Fruit fly (Drosophila melanogaster) whole organism, wandering third instar larva: ENCODE results near the gene RpLP0.

Source experiments
- Abd-B ChIP-seq: fragments of >200 bp; optimal IDR thresholded peaks from 2 replicates; lab custom pipeline; 2017; ENCODE audit warnings: missing biosample characterization, missing genetic modification characterization
- CG32264 ChIP-seq: fragments of 200-800 bp; sonication (Bioruptor generic); optimal IDR thresholded peaks from 2 replicates; lab custom pipeline; 2016; ENCODE audit warnings: missing biosample characterization, missing genetic modification characterization
- CG9705 ChIP-seq: fragments of 200-800 bp; sonication (Bioruptor generic); optimal IDR thresholded peaks from 2 replicates; lab custom pipeline; 2018; ENCODE audit warnings: missing biosample characterization, mild to moderate bottlenecking, missing genetic modification characterization
- CrebA ChIP-seq: fragments of 200-800 bp; sonication (Bioruptor generic); optimal IDR thresholded peaks from 2 replicates; lab custom pipeline; 2016; ENCODE audit warnings: missing biosample characterization, mild to moderate bottlenecking, missing genetic modification characterization, borderline replicate concordance
- Dfd ChIP-seq: fragments of >200 bp; optimal IDR thresholded peaks from 2 replicates; lab custom pipeline; 2017; ENCODE audit warnings: missing biosample characterization, missing genetic modification characterization
- Dif ChIP-seq: fragments of 200-275, 200-300 bp; sonication (Bioruptor generic); optimal IDR thresholded peaks from 2 replicates; lab custom pipeline; 2018; ENCODE audit warnings: missing biosample characterization, missing genetic modification characterization; ENCODE audit not compliant: partially characterized antibody
- GATAd ChIP-seq: sonication (Bioruptor generic); optimal IDR thresholded peaks from 2 replicates; lab custom pipeline; 2016; ENCODE audit warnings: missing biosample characterization, missing genetic modification characterization
- HLH106 ChIP-seq: fragments of 200-800 bp; optimal IDR thresholded peaks from 3 replicates; lab custom pipeline; 2019; ENCODE audit warnings: missing biosample characterization, mild to moderate bottlenecking, missing genetic modification characterization, moderate library complexity
- Hnf4 ChIP-seq: fragments of 200-800 bp; sonication (Bioruptor generic); optimal IDR thresholded peaks from 2 replicates; lab custom pipeline; 2016; ENCODE audit warnings: missing biosample characterization, mild to moderate bottlenecking, missing genetic modification characterization
- Hr78 ChIP-seq: fragments of >200 bp; optimal IDR thresholded peaks from 2 replicates; lab custom pipeline; 2017; ENCODE audit warnings: missing biosample characterization, missing genetic modification characterization
- Hr83 ChIP-seq: fragments of 200-300 bp; sonication (Bioruptor generic); optimal IDR thresholded peaks from 2 replicates; lab custom pipeline; 2016; ENCODE audit warnings: missing biosample characterization, mild to moderate bottlenecking, missing genetic modification characterization, moderate library complexity; ENCODE audit not compliant: poor library complexity, severe bottlenecking
- Jra ChIP-seq: sonication (Bioruptor generic); optimal IDR thresholded peaks from 2 replicates; lab custom pipeline; 2016; ENCODE audit warnings: missing biosample characterization, missing genetic modification characterization
- Mio ChIP-seq: sonication (Bioruptor generic); optimal IDR thresholded peaks from 2 replicates; lab custom pipeline; 2016; ENCODE audit warnings: missing biosample characterization, missing genetic modification characterization
- Myc ChIP-seq: fragments of >200 bp; optimal IDR thresholded peaks from 2 replicates; lab custom pipeline; 2017
- OdsH ChIP-seq: fragments of 200-800 bp; sonication (Bioruptor generic); optimal IDR thresholded peaks from 2 replicates; lab custom pipeline; 2016; ENCODE audit warnings: missing biosample characterization, mild to moderate bottlenecking, missing genetic modification characterization
- Rel ChIP-seq, 2 experiments: fragments of 200-800 bp; sonication (Bioruptor generic) in 1 of 2; optimal IDR thresholded peaks; 2 replicates in 1 of 2; 3 replicates in 1 of 2; lab custom pipeline; 2016 to 2019; ENCODE audit warnings: mild to moderate bottlenecking in 2 of 2, missing biosample characterization in 2 of 2, missing genetic modification characterization in 2 of 2, moderate library complexity in 1 of 2
- Sp1 ChIP-seq: fragments of 200-800 bp; sonication (Bioruptor generic); optimal IDR thresholded peaks from 3 replicates; lab custom pipeline; 2019; ENCODE audit warnings: missing biosample characterization, mild to moderate bottlenecking, missing genetic modification characterization, moderate library complexity
- Vsx2 ChIP-seq: fragments of 200-300, 225-300 bp; sonication (Bioruptor generic); optimal IDR thresholded peaks from 2 replicates; lab custom pipeline; 2018; ENCODE audit warnings: missing biosample characterization, missing genetic modification characterization; ENCODE audit not compliant: partially characterized antibody
- br ChIP-seq: fragments of 200-800 bp; sonication (Bioruptor generic); optimal IDR thresholded peaks from 2 replicates; lab custom pipeline; 2016; ENCODE audit warnings: missing biosample characterization, missing genetic modification characterization
- brk ChIP-seq: fragments of 200-800 bp; sonication (Bioruptor generic); optimal IDR thresholded peaks from 2 replicates; lab custom pipeline; 2016; ENCODE audit warnings: missing biosample characterization, mild to moderate bottlenecking, missing genetic modification characterization
- dl ChIP-seq, 2 experiments: fragments of 175-275, 200-275 bp in 1 of 2; fragments of 200-275 bp in 1 of 2; sonication (Bioruptor generic); optimal IDR thresholded peaks; lab custom pipeline; 2018; ENCODE audit warnings: mild to moderate bottlenecking in 2 of 2, missing biosample characterization in 2 of 2, missing genetic modification characterization in 2 of 2, moderate library complexity in 2 of 2; ENCODE audit not compliant: partially characterized antibody in 2 of 2, insufficient read depth in 1 of 2
- dmrt93B ChIP-seq: fragments of 200-800 bp; sonication (Bioruptor generic); optimal IDR thresholded peaks from 2 replicates; lab custom pipeline; 2018; ENCODE audit warnings: missing biosample characterization, mild to moderate bottlenecking, missing genetic modification characterization
- dsf ChIP-seq: sonication (Bioruptor generic); optimal IDR thresholded peaks from 2 replicates; lab custom pipeline; 2016; ENCODE audit warnings: missing biosample characterization, missing genetic modification characterization, borderline replicate concordance
- ey ChIP-seq: fragments of 200-800 bp; sonication (Bioruptor generic); optimal IDR thresholded peaks from 2 replicates; lab custom pipeline; 2016; ENCODE audit warnings: missing biosample characterization, missing genetic modification characterization
- foxo ChIP-seq, 2 experiments: fragments of 200-800 bp; sonication (Bioruptor generic); optimal IDR thresholded peaks; 2 replicates in 1 of 2; 3 replicates in 1 of 2; lab custom pipeline; 2016 to 2017; ENCODE audit warnings: missing biosample characterization in 2 of 2, missing genetic modification characterization in 2 of 2
- fru ChIP-seq: fragments of 200-800 bp; sonication (Bioruptor generic); optimal IDR thresholded peaks from 3 replicates; lab custom pipeline; 2016; ENCODE audit warnings: missing biosample characterization, mild to moderate bottlenecking, missing genetic modification characterization
- h ChIP-seq: fragments of 200-800 bp; sonication (Bioruptor generic); optimal IDR thresholded peaks from 3 replicates; lab custom pipeline; 2016; ENCODE audit warnings: missing biosample characterization, mild to moderate bottlenecking, missing genetic modification characterization
- jim ChIP-seq: fragments of 175-275, 200-325 bp; sonication (Bioruptor generic); optimal IDR thresholded peaks from 2 replicates; lab custom pipeline; 2016; ENCODE audit warnings: missing biosample characterization, mild to moderate bottlenecking, missing genetic modification characterization
- lola ChIP-seq: fragments of >200 bp; optimal IDR thresholded peaks from 2 replicates; lab custom pipeline; 2017; ENCODE audit warnings: missing biosample characterization, missing genetic modification characterization
- psq ChIP-seq: fragments of 200-800 bp; sonication (Bioruptor generic); optimal IDR thresholded peaks from 3 replicates; lab custom pipeline; 2017; ENCODE audit warnings: missing biosample characterization, mild to moderate bottlenecking, missing genetic modification characterization, moderate library complexity
- rgr ChIP-seq: fragments of 200-800 bp; sonication (Bioruptor generic); optimal IDR thresholded peaks from 3 replicates; lab custom pipeline; 2016; ENCODE audit warnings: missing biosample characterization, mild to moderate bottlenecking, missing genetic modification characterization
- sage ChIP-seq: fragments of 200-800 bp; sonication (Bioruptor generic); optimal IDR thresholded peaks from 2 replicates; lab custom pipeline; 2016; ENCODE audit warnings: missing biosample characterization, mild to moderate bottlenecking, missing genetic modification characterization
- tai ChIP-seq: sonication (Bioruptor generic); optimal IDR thresholded peaks from 2 replicates; lab custom pipeline; 2016; ENCODE audit warnings: missing biosample characterization, missing genetic modification characterization
- usp ChIP-seq: fragments of >200 bp; optimal IDR thresholded peaks from 2 replicates; lab custom pipeline; 2017; ENCODE audit warnings: missing biosample characterization, missing genetic modification characterization
- woc ChIP-seq: sonication (Bioruptor generic); optimal IDR thresholded peaks from 2 replicates; lab custom pipeline; 2016; ENCODE audit warnings: missing biosample characterization, mild to moderate bottlenecking, missing genetic modification characterization

The RpLP0 gene

DNA sequence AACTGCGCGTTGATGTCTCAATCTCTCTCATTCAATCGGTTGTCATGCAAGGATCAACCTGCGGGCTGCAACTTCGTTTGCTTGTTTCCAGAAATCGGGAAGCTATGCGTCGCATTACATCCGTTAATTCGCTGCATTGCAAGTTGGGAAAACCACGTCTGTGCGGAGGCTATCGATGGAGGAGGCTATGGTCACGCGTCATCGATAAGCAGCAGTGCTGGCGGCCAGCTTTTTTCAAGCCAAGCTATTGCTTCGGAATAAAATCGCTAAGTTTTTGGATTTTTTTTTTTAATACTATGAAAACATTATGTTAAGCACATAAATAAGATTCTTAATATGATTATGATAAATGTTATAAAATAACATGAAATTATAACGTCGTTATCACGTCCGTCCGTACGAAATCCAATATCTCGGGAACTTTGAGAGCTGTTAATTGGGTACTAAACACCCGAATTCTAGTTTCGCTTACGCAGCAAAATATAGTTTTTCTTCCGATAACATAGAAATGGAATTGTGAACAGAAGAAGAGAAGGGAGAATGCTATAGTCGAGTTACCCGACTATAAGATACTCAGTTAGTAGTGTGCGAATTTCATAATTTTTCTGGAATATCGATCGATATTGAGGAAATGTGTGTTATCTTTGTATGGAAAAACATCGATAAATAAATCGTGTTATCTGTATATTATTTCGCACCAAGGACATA, 3.8 kb upstream of the RpLP0 start, which contains the start of gene CG7139:
CG7139 (minus strand) TSS at position 162 of the 708 bp plus-strand sequence.
- TF ChIP-seq Jra (GFP tag; lab: Kevin White, UChicago) (no peak), Rel (GFP tag; optimal IDR thresholded peaks at IDR 0.05; lab: Kevin White, UChicago) (no peak), Rel (tag; optimal IDR thresholded peaks at IDR 0.05; lab: Kevin White, UChicago) (peak; percentile 98), brk (GFP tag; lab: Kevin White, UChicago) (no peak), dmrt93B (GFP tag; lab: Kevin White, UChicago) (no peak), jim (GFP tag; lab: Kevin White, UChicago) (no peak), Sp1 (no peak), Myc (peak; percentile 91), Mio (no peak), Hr78 (GFP tag; lab: Kevin White, UChicago) (no peak), sage (GFP tag; lab: Kevin White, UChicago) (no peak), h (peak; percentile 34), br (peak; percentile 5), Abd-B (GFP tag; lab: Kevin White, UChicago) (no peak), CrebA (no peak), woc (GFP tag; lab: Kevin White, UChicago) (peak; percentile 82), HLH106 (tag; lab: Kevin White, UChicago) (peak; percentile 26), rgr (GFP tag; lab: Kevin White, UChicago) (no peak), dl (GFP tag; optimal IDR thresholded peaks at IDR 0.05; lab: Kevin White, UChicago; ENCODE audit: insufficient read depth in 1 of 2, partially characterized antibody in 2 of 2) (no peak), CG9705 (GFP tag; lab: Kevin White, UChicago) (no peak), foxo (GFP tag; optimal IDR thresholded peaks at IDR 0.05; lab: Kevin White, UChicago) (peak in 1 of 2 experiments; percentile 34), tai (GFP tag; lab: Kevin White, UChicago) (no peak), usp (no peak)

DNA sequence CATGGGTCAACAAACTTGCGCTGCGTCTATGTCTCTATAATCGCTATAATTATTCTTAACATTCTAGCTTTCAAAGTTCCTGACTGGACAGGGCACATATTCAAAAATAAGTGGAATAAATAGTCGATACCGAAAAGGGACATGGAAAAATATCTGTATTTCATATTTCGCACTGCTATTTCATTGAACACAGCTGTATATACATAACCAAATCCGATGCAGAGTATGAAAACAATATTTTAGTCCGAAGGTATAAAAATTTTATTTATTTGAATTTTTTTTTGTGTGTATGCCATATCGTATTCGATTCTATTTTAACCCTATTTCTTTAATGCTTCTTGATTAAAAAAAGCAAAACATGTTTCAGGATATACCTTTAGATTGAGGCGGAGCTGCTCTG, 2.8 kb upstream of the RpLP0 start:
- no peak for TF ChIP-seq Mio
- TF ChIP-seq h = peak; percentile 1

DNA sequence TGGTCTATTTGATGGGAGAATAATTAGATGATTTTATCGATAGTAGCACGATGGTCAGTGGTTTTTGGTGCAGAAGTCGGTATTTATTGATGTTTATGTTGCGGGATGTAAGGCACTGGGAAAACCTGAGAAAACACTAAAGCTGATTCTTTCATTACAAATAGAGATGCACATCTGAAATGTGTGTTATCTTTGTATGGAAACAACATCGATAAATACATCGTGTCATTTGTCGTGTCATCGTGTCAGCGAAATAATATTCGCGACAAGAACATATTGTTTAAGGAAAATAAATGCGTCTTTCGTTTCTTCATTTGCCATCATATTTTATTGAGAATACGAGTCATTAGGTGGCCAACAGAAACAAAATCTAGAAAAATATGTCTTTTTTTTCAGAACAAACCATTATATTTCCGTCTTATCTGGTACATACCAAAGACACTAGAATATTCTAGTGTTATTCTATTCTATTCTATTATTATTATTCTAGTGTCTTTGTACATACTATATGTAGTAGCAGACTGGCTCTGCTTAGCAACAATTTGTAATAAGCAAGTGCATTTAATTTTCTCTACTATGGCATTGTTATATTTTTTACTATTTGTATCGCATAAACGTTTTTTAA, 1.2 kb upstream of the RpLP0 start, which contains the start of gene CG7133:
CG7133 (minus strand) TSS at position 177 of the 625 bp plus-strand sequence.
- TF ChIP-seq brk (GFP tag; lab: Kevin White, UChicago) = peak; percentile 43
- TF ChIP-seq Vsx2 (GFP tag; lab: Kevin White, UChicago) = no peak
- TF ChIP-seq Rel (GFP tag; optimal IDR thresholded peaks at IDR 0.05; lab: Kevin White, UChicago) = no peak
- peak; percentile 61 for TF ChIP-seq Rel (tag; optimal IDR thresholded peaks at IDR 0.05; lab: Kevin White, UChicago)
- peak; percentile 31 for TF ChIP-seq rgr (GFP tag; lab: Kevin White, UChicago)
- peak; percentile 31 for TF ChIP-seq Jra (GFP tag; lab: Kevin White, UChicago)
- TF ChIP-seq HLH106 (tag; lab: Kevin White, UChicago) = peak; percentile 7
- TF ChIP-seq woc (GFP tag; lab: Kevin White, UChicago) = peak; percentile 12
- TF ChIP-seq GATAd (GFP tag; lab: Kevin White, UChicago) = no peak
- TF ChIP-seq ey (GFP tag; lab: Kevin White, UChicago) = peak; percentile 16
- peak; percentile 59 for TF ChIP-seq Hnf4 (GFP tag; lab: Kevin White, UChicago)

DNA sequence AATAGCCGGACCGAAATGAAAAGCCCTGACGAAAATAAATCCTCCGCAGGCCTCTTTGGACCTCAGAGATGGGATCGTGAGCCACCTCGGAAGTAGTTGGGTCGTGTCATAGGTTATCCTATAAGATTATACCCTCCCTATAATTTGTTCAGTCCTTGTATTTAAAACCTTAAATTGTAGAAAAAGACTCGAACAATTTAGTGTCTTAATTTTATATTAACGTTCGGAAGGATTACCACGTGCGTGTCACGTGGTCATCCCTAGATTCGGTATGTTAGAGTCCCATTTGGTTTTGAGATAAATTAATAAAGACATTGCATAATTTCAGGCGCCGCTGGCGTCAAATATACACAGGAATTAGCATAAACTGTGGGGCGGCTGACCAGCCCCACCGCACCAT, 2.4 kb downstream of the RpLP0 start:
- peak; percentile 62 for TF ChIP-seq psq (GFP tag; lab: Kevin White, UChicago)
- TF ChIP-seq dl (GFP tag; optimal IDR thresholded peaks at IDR 0.05; lab: Kevin White, UChicago; ENCODE audit: insufficient read depth in 1 of 2, partially characterized antibody in 2 of 2) = no peak
- no peak for TF ChIP-seq GATAd (GFP tag; lab: Kevin White, UChicago)
- peak; percentile 52 for TF ChIP-seq Myc
- no peak for TF ChIP-seq Vsx2 (GFP tag; lab: Kevin White, UChicago)
- peak; percentile 66 for TF ChIP-seq Sp1
- TF ChIP-seq jim (GFP tag; lab: Kevin White, UChicago) = no peak
- peak; percentile 32 for TF ChIP-seq dmrt93B (GFP tag; lab: Kevin White, UChicago)
- no peak for TF ChIP-seq sage (GFP tag; lab: Kevin White, UChicago)
- TF ChIP-seq CG9705 (GFP tag; lab: Kevin White, UChicago) = no peak
- peak in 1 of 2 experiments; percentile 80 for TF ChIP-seq foxo (GFP tag; optimal IDR thresholded peaks at IDR 0.05; lab: Kevin White, UChicago)
- TF ChIP-seq brk (GFP tag; lab: Kevin White, UChicago) = no peak
- TF ChIP-seq OdsH = peak; percentile 74
- TF ChIP-seq rgr (GFP tag; lab: Kevin White, UChicago) = peak; percentile 83
- no peak for TF ChIP-seq lola (GFP tag; lab: Kevin White, UChicago)
- TF ChIP-seq CrebA = no peak
- no peak for TF ChIP-seq Rel (GFP tag; optimal IDR thresholded peaks at IDR 0.05; lab: Kevin White, UChicago)
- no peak for TF ChIP-seq Rel (tag; optimal IDR thresholded peaks at IDR 0.05; lab: Kevin White, UChicago)
- no peak for TF ChIP-seq Dfd (GFP tag; lab: Kevin White, UChicago)
- no peak for TF ChIP-seq Mio
- no peak for TF ChIP-seq dsf (GFP tag; lab: Kevin White, UChicago)
- TF ChIP-seq CG32264 (GFP tag; lab: Kevin White, UChicago) = peak; percentile 36
- peak; percentile 56 for TF ChIP-seq Jra (GFP tag; lab: Kevin White, UChicago)
- no peak for TF ChIP-seq Hr78 (GFP tag; lab: Kevin White, UChicago)
- TF ChIP-seq woc (GFP tag; lab: Kevin White, UChicago) = peak; percentile 79
- peak; percentile 79 for TF ChIP-seq fru (GFP tag; lab: Kevin White, UChicago)
- TF ChIP-seq Hr83 (GFP tag; lab: Kevin White, UChicago) = no peak
- peak; percentile 66 for TF ChIP-seq Hnf4 (GFP tag; lab: Kevin White, UChicago)
- TF ChIP-seq ey (GFP tag; lab: Kevin White, UChicago) = peak; percentile 60
- TF ChIP-seq usp = no peak
- peak; percentile 78 for TF ChIP-seq br
- TF ChIP-seq tai (GFP tag; lab: Kevin White, UChicago) = no peak
- no peak for TF ChIP-seq Dif
